Worm (Caenorhabditis elegans): ENCODE results near the gene F53C3.11.

ce11 chrII:3955938-3956337 lies 49.4 kb upstream of the F53C3.11 start:
- TF ChIP-seq ceh-22 (tag; optimal IDR thresholded peaks at IDR 0.05) (no peak), fkh-10 (GFP tag; optimal IDR thresholded peaks at IDR 0.05) (no peak), nhr-11 (tag; optimal IDR thresholded peaks at IDR 0.05) (no peak), pros-1 (tag; optimal IDR thresholded peaks at IDR 0.05) (no peak), tbx-7 (tag; optimal IDR thresholded peaks at IDR 0.05) (no peak), ceh-9 (tag; optimal IDR thresholded peaks at IDR 0.05) (no peak), sox-4 (tag; optimal IDR thresholded peaks at IDR 0.05) (no peak), F13H6.1 (tag; optimal IDR thresholded peaks at IDR 0.05) (no peak), fkh-6 (tag; optimal IDR thresholded peaks at IDR 0.05) (no peak), unc-42 (tag; optimal IDR thresholded peaks at IDR 0.05) (no peak), pha-4 (tag; optimal IDR thresholded peaks at IDR 0.05) (no peak), ceh-45 (GFP tag; IDR thresholded peaks at IDR 0.05) (no peak)

Data from whole organism, late embryonic.